Fruit fly (Drosophila melanogaster) whole organism, adult: ENCODE results near the gene CG18547.

Experiments
- CG11617 ChIP-seq: fragments of 200-800 bp; sonication (Bioruptor generic); optimal IDR thresholded peaks from 2 replicates; lab custom pipeline; 2017; ENCODE audit warnings: mild to moderate bottlenecking, missing biosample characterization, missing genetic modification reagents, missing genetic modification characterization
- CG12768 ChIP-seq: fragments of 200-800 bp; sonication (Bioruptor generic); optimal IDR thresholded peaks from 2 replicates; lab custom pipeline; 2017; ENCODE audit warnings: missing biosample characterization, missing genetic modification characterization, mild to moderate bottlenecking, moderate library complexity, missing genetic modification reagents
- CG14711 ChIP-seq: fragments of 200-800 bp; sonication (Bioruptor generic); optimal IDR thresholded peaks from 2 replicates; lab custom pipeline; 2018; ENCODE audit warnings: missing biosample characterization, mild to moderate bottlenecking, missing genetic modification characterization, moderate library complexity
- CG1620 ChIP-seq: fragments of 200-800 bp; sonication (Bioruptor generic); optimal IDR thresholded peaks from 2 replicates; lab custom pipeline; 2016; ENCODE audit warnings: missing biosample characterization, missing genetic modification characterization
- CG33017 ChIP-seq: fragments of 200-800 bp; sonication (Bioruptor generic); optimal IDR thresholded peaks from 2 replicates; lab custom pipeline; 2018; ENCODE audit warnings: missing biosample characterization, mild to moderate bottlenecking, missing genetic modification characterization, moderate library complexity
- CG5204 ChIP-seq: fragments of 200-800 bp; sonication (Bioruptor generic); optimal IDR thresholded peaks from 2 replicates; lab custom pipeline; 2016; ENCODE audit warnings: missing biosample characterization, missing genetic modification characterization
- CG7045 ChIP-seq: fragments of 200-800 bp; sonication (Bioruptor generic); optimal IDR thresholded peaks from 2 replicates; lab custom pipeline; 2017; ENCODE audit warnings: missing biosample characterization, mild to moderate bottlenecking, missing genetic modification characterization
- CG7101 ChIP-seq: fragments of 200-800 bp; sonication (Bioruptor generic); optimal IDR thresholded peaks from 2 replicates; lab custom pipeline; 2018; ENCODE audit warnings: missing biosample characterization, mild to moderate bottlenecking, missing genetic modification characterization, moderate library complexity
- Clk ChIP-seq: fragments of 200-800 bp; sonication (Bioruptor generic); optimal IDR thresholded peaks from 2 replicates; lab custom pipeline; 2017; ENCODE audit warnings: missing biosample characterization, missing genetic modification characterization
- Crg-1 ChIP-seq: fragments of 200-800 bp; sonication (Bioruptor generic); optimal IDR thresholded peaks from 2 replicates; lab custom pipeline; 2016; ENCODE audit warnings: missing biosample characterization, missing genetic modification characterization
- Hr96 ChIP-seq: fragments of 200-800 bp; sonication (Bioruptor generic); optimal IDR thresholded peaks from 2 replicates; lab custom pipeline; 2016; ENCODE audit warnings: missing biosample characterization, missing genetic modification characterization
- Mnt ChIP-seq: fragments of 200-800 bp; sonication (Bioruptor generic); optimal IDR thresholded peaks from 2 replicates; lab custom pipeline; 2016; ENCODE audit warnings: missing biosample characterization, mild to moderate bottlenecking, missing genetic modification characterization
- bab1 ChIP-seq: fragments of 200-800 bp; sonication (Bioruptor generic); optimal IDR thresholded peaks from 3 replicates; lab custom pipeline; 2019; ENCODE audit warnings: missing biosample characterization, mild to moderate bottlenecking, missing genetic modification characterization, moderate library complexity
- cic ChIP-seq: fragments of 200-800 bp; sonication (Bioruptor generic); optimal IDR thresholded peaks from 2 replicates; lab custom pipeline; 2017; ENCODE audit warnings: missing biosample characterization, mild to moderate bottlenecking, missing genetic modification characterization, moderate library complexity
- cnc ChIP-seq, 2 experiments: fragments of >200 bp; optimal IDR thresholded peaks; 2 replicates each; lab custom pipeline; 2017
- kay ChIP-seq: fragments of 200-800 bp; sonication (Bioruptor generic); peaks from one replicate; lab custom pipeline; 2016; ENCODE audit warnings: missing biosample characterization, missing genetic modification characterization, borderline replicate concordance
- ovo ChIP-seq: fragments of 200-800 bp; sonication (Bioruptor generic); optimal IDR thresholded peaks from 2 replicates; lab custom pipeline; 2016; ENCODE audit warnings: missing biosample characterization, missing genetic modification characterization
- pad ChIP-seq: fragments of 200-800 bp; sonication (Bioruptor generic); optimal IDR thresholded peaks from 3 replicates; lab custom pipeline; 2017; ENCODE audit warnings: missing biosample characterization, missing genetic modification characterization, mild to moderate bottlenecking, moderate library complexity, missing genetic modification reagents
- tj ChIP-seq: fragments of 200-800 bp; sonication (Bioruptor generic); optimal IDR thresholded peaks from 3 replicates; lab custom pipeline; 2017; ENCODE audit warnings: missing biosample characterization, mild to moderate bottlenecking, missing genetic modification characterization, moderate library complexity
- toe ChIP-seq: fragments of 200-800 bp; sonication (Bioruptor generic); optimal IDR thresholded peaks from 2 replicates; lab custom pipeline; 2016; ENCODE audit warnings: missing biosample characterization, missing genetic modification characterization

The CG18547 gene

dm6 chr3R:11948903-11949358, 31.3 kb downstream of the CG18547 start, which contains the start of gene Cad87A:
Gene Cad87A, minus strand, starts transcription at chr3R:11949129.
- TF ChIP-seq bab1 (GFP tag; lab: Kevin White, UChicago) (no peak), tj (GFP tag; lab: Kevin White, UChicago) (peak; percentile 49), CG11617 (GFP tag; lab: Kevin White, UChicago) (no peak), Mnt (GFP tag; lab: Kevin White, UChicago) (peak; percentile 41)

- TF ChIP-seq cnc (optimal IDR thresholded peaks at IDR 0.05; lab: Kevin White, UChicago): no peak
- no peak for TF ChIP-seq Clk (GFP tag; lab: Kevin White, UChicago)
- no peak for TF ChIP-seq tj (GFP tag; lab: Kevin White, UChicago)
- TF ChIP-seq CG14711 (tag; lab: Kevin White, UChicago): no peak
- no peak for TF ChIP-seq Hr96 (GFP tag; lab: Kevin White, UChicago)
- TF ChIP-seq Mnt (GFP tag; lab: Kevin White, UChicago): no peak
- TF ChIP-seq CG12768 (GFP tag; lab: Kevin White, UChicago): no peak
- TF ChIP-seq bab1 (GFP tag; lab: Kevin White, UChicago): no peak
- TF ChIP-seq Crg-1 (GFP tag; lab: Kevin White, UChicago): no peak
- TF ChIP-seq kay: no peak
- TF ChIP-seq pad (GFP tag; lab: Kevin White, UChicago): no peak
- TF ChIP-seq toe: no peak
- no peak for TF ChIP-seq CG1620 (GFP tag; lab: Kevin White, UChicago)
- no peak for TF ChIP-seq ovo (GFP tag; lab: Kevin White, UChicago)
- TF ChIP-seq CG5204: no peak
- TF ChIP-seq cic (GFP tag; lab: Kevin White, UChicago): no peak
- no peak for TF ChIP-seq CG33017 (tag; lab: Kevin White, UChicago)
- TF ChIP-seq CG7101: no peak
- no peak for TF ChIP-seq CG7045 (GFP tag; lab: Kevin White, UChicago)
- TF ChIP-seq CG11617 (GFP tag; lab: Kevin White, UChicago): no peak
These were observed 32.2 kb downstream of the CG18547 start for dm6 chr3R:11947959-11948358.

DNA sequence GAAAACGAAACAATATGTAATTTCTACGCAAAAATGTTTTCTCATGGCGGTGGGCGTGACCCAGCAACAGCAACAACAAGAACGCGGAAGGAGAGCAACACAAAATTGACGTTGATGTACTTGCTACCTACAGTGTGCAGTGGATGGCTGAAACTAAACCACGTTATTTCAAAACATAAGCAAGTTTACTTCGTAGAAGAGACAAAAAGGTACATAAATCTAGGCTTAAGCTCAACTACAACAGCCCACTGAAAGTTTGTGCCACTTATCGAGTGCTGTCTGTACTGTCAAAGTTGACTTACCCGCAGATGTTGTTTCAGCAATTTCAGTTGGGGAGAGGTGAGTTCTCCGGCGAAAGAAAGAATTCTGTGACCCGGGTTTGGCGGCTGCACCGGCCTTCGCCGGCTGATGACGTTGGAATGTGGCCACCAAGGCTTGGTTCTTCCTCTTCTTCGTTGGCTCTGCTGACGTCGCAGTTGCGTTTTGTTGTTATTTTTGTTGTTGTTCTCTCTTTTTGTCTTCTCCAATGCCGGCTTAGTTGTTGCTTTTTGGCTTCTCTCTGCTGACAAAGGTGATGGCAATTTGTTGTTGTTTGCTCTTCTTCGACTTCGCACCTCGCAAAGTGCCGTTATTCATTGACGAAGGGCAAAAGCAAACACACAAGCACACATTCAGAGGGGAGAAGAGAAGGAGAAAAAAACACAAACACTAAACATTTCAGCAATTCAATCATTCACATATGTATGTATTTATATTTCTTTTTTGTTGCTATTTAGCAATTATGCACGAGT, 32.9 kb downstream of the CG18547 start:
- peak; percentile 92 for TF ChIP-seq pad (GFP tag; lab: Kevin White, UChicago)
- TF ChIP-seq ovo (GFP tag; lab: Kevin White, UChicago): peak; percentile 93
- TF ChIP-seq bab1 (GFP tag; lab: Kevin White, UChicago): peak; percentile 24
- peak; percentile 87 for TF ChIP-seq tj (GFP tag; lab: Kevin White, UChicago)
- TF ChIP-seq Mnt (GFP tag; lab: Kevin White, UChicago): no peak

dm6 chr3R:11945450-11946317, 34.5 kb downstream of the CG18547 start:
- no peak for TF ChIP-seq Hr96 (GFP tag; lab: Kevin White, UChicago)
- no peak for TF ChIP-seq pad (GFP tag; lab: Kevin White, UChicago)
- TF ChIP-seq CG7045 (GFP tag; lab: Kevin White, UChicago): no peak
- no peak for TF ChIP-seq ovo (GFP tag; lab: Kevin White, UChicago)
- no peak for TF ChIP-seq tj (GFP tag; lab: Kevin White, UChicago)
- no peak for TF ChIP-seq CG14711 (tag; lab: Kevin White, UChicago)
- no peak for TF ChIP-seq cnc (optimal IDR thresholded peaks at IDR 0.05; lab: Kevin White, UChicago)
- TF ChIP-seq Crg-1 (GFP tag; lab: Kevin White, UChicago): no peak
- no peak for TF ChIP-seq CG1620 (GFP tag; lab: Kevin White, UChicago)
- TF ChIP-seq CG33017 (tag; lab: Kevin White, UChicago): no peak
- TF ChIP-seq Clk (GFP tag; lab: Kevin White, UChicago): no peak
- no peak for TF ChIP-seq CG11617 (GFP tag; lab: Kevin White, UChicago)
- no peak for TF ChIP-seq cic (GFP tag; lab: Kevin White, UChicago)
- no peak for TF ChIP-seq kay
- no peak for TF ChIP-seq toe
- TF ChIP-seq CG7101: no peak
- no peak for TF ChIP-seq Mnt (GFP tag; lab: Kevin White, UChicago)
- TF ChIP-seq CG12768 (GFP tag; lab: Kevin White, UChicago): no peak
- TF ChIP-seq bab1 (GFP tag; lab: Kevin White, UChicago): no peak
- TF ChIP-seq CG5204: no peak

dm6 chr3R:11941116-11941515, 39.1 kb downstream of the CG18547 start:
- TF ChIP-seq CG11617 (GFP tag; lab: Kevin White, UChicago): no peak
- no peak for TF ChIP-seq tj (GFP tag; lab: Kevin White, UChicago)
- TF ChIP-seq Hr96 (GFP tag; lab: Kevin White, UChicago): no peak
- no peak for TF ChIP-seq bab1 (GFP tag; lab: Kevin White, UChicago)
- no peak for TF ChIP-seq CG14711 (tag; lab: Kevin White, UChicago)
- TF ChIP-seq cnc (optimal IDR thresholded peaks at IDR 0.05; lab: Kevin White, UChicago): no peak
- no peak for TF ChIP-seq pad (GFP tag; lab: Kevin White, UChicago)
- TF ChIP-seq CG5204: no peak
- TF ChIP-seq kay: no peak
- TF ChIP-seq Mnt (GFP tag; lab: Kevin White, UChicago): no peak
- TF ChIP-seq ovo (GFP tag; lab: Kevin White, UChicago): no peak
- no peak for TF ChIP-seq cic (GFP tag; lab: Kevin White, UChicago)
- TF ChIP-seq CG12768 (GFP tag; lab: Kevin White, UChicago): no peak
- no peak for TF ChIP-seq CG33017 (tag; lab: Kevin White, UChicago)
- no peak for TF ChIP-seq Crg-1 (GFP tag; lab: Kevin White, UChicago)
- TF ChIP-seq CG1620 (GFP tag; lab: Kevin White, UChicago): no peak
- no peak for TF ChIP-seq CG7045 (GFP tag; lab: Kevin White, UChicago)
